Worm (Caenorhabditis elegans) whole organism, early embryonic: ENCODE measurements around the gene C33H5.1.

ENCODE experiments used
- F13C5.2 ChIP-seq: sonication (generic microtip); optimal IDR thresholded peaks from 2 replicates; lab custom pipeline; 2017; ENCODE audit warnings: mild to moderate bottlenecking, missing genetic modification characterization, inconsistent platforms, missing compliant biosample characterization
- aly-1 ChIP-seq: sonication (generic microtip); optimal IDR thresholded peaks from 2 replicates; lab custom pipeline; 2016; ENCODE audit warnings: missing genetic modification characterization, missing compliant biosample characterization
- ama-1 ChIP-seq: fragments of 150-350 bp; optimal IDR thresholded peaks from 2 replicates; lab custom pipeline; 2014
- ceh-13 ChIP-seq: fragments of 200-800 bp; sonication (Bioruptor generic); optimal IDR thresholded peaks from 2 replicates; lab custom pipeline; 2018; ENCODE audit warnings: mild to moderate bottlenecking, missing genetic modification characterization, missing compliant biosample characterization
- ceh-36 ChIP-seq: sonication (generic microtip); optimal IDR thresholded peaks from 2 replicates; lab custom pipeline; 2016; ENCODE audit warnings: missing genetic modification characterization, inconsistent platforms, missing compliant biosample characterization
- ets-7 ChIP-seq: sonication (generic microtip); optimal IDR thresholded peaks from 2 replicates; lab custom pipeline; 2016; ENCODE audit warnings: missing genotype, missing genetic modification characterization, missing compliant biosample characterization
- flt-1 ChIP-seq: fragments of 200-800 bp; sonication (Bioruptor generic); IDR thresholded peaks from 2 replicates; pipeline ENCODE4 v1.3.6; 2022; ENCODE audit warnings: missing genetic modification characterization, missing compliant biosample characterization
- hmbx-1 ChIP-seq: sonication (generic microtip); optimal IDR thresholded peaks from 2 replicates; lab custom pipeline; 2016; ENCODE audit warnings: mild to moderate bottlenecking, missing genetic modification characterization, missing compliant biosample characterization
- hmg-4 ChIP-seq: fragments of 200-800 bp; sonication (Bioruptor generic); optimal IDR thresholded peaks from 2 replicates; lab custom pipeline; 2018; ENCODE audit warnings: mild to moderate bottlenecking, missing genetic modification characterization, missing compliant biosample characterization
- hnd-1 ChIP-seq: sonication (generic microtip); optimal IDR thresholded peaks from 2 replicates; lab custom pipeline; 2016; ENCODE audit warnings: missing genetic modification characterization, missing compliant biosample characterization
- pes-1 ChIP-seq: fragments of 200-800 bp; sonication (Bioruptor generic); IDR thresholded peaks from 2 replicates; pipeline ENCODE4 v1.3.6; 2022; ENCODE audit warnings: missing genetic modification reagents, missing genetic modification characterization, missing compliant biosample characterization
- scrt-1 ChIP-seq: fragments of 200-800 bp; sonication (Bioruptor generic); IDR thresholded peaks from 2 replicates; pipeline ENCODE4 v1.3.6; 2022; ENCODE audit warnings: missing genetic modification characterization, missing compliant biosample characterization
- sea-1 ChIP-seq: fragments of 200-800 bp; sonication (Bioruptor generic); conservative IDR thresholded peaks from 2 replicates; pipeline ENCODE4 v1.3.6; 2022; ENCODE audit warnings: missing genetic modification characterization, missing compliant biosample characterization
- tbx-11 ChIP-seq: fragments of 200-800 bp; sonication (Bioruptor generic); IDR thresholded peaks from 2 replicates; pipeline ENCODE4 v1.3.6; 2022; ENCODE audit warnings: missing genetic modification characterization, missing compliant biosample characterization
- tbx-37 ChIP-seq: fragments of 200-800 bp; sonication (Bioruptor generic); conservative IDR thresholded peaks from 2 replicates; pipeline ENCODE4 v1.3.6; 2022; ENCODE audit warnings: missing genetic modification reagents, missing genetic modification characterization, missing compliant biosample characterization
- tra-4 ChIP-seq: sonication (generic microtip); optimal IDR thresholded peaks from 2 replicates; lab custom pipeline; 2017; ENCODE audit warnings: missing genetic modification characterization, missing compliant biosample characterization

Gene C33H5.1

ce11 chrIV:7775725-7776124, 33.0 kb upstream of the C33H5.1 start, which contains the start of gene swd-2.1:
swd-2.1 (plus strand) TSS chrIV:7776025.
- no peak for TF ChIP-seq tbx-11
- TF ChIP-seq pes-1 (GFP tag; lab: Robert Waterston, UW) = no peak
- no peak for TF ChIP-seq aly-1
- TF ChIP-seq F13C5.2 (tag; lab: Kevin White, UChicago) = no peak
- no peak for TF ChIP-seq ets-7 (tag; lab: Kevin White, UChicago)
- no peak for TF ChIP-seq flt-1 (GFP tag; lab: Robert Waterston, UW)
- TF ChIP-seq hmbx-1 (tag; lab: Kevin White, UChicago) = no peak
- no peak for TF ChIP-seq tbx-37
- no peak for TF ChIP-seq ceh-36 (tag; lab: Kevin White, UChicago)
- no peak for TF ChIP-seq ama-1
- no peak for TF ChIP-seq sea-1 (GFP tag; lab: Robert Waterston, UW)
- TF ChIP-seq hnd-1 = no peak

- TF ChIP-seq ceh-13 (GFP tag; lab: Kevin White, UChicago) (no peak), tbx-11 (no peak), tbx-37 (no peak), sea-1 (GFP tag; lab: Robert Waterston, UW) (no peak)
Measured at ce11 chrIV:7778865-7779264, 29.8 kb upstream of the C33H5.1 start, which contains the start of gene rpap-3. rpap-3 (minus strand) TSS chrIV:7778965.

ce11 chrIV:7782292-7782691, 26.4 kb upstream of the C33H5.1 start, which contains the start of gene sec-10:
sec-10 (minus strand) TSS chrIV:7782499.
- TF ChIP-seq ceh-13 (GFP tag; lab: Kevin White, UChicago) = no peak

- TF ChIP-seq hmg-4 (no peak), pes-1 (GFP tag; lab: Robert Waterston, UW) (no peak), tbx-37 (no peak), sea-1 (GFP tag; lab: Robert Waterston, UW) (no peak), ceh-36 (tag; lab: Kevin White, UChicago) (no peak), tra-4 (tag; lab: Kevin White, UChicago) (no peak)
Measured at ce11 chrIV:7783801-7784411, 24.8 kb upstream of the C33H5.1 start, which contains the start of gene tag-321. tag-321 (minus strand) TSS chrIV:7783851.

ce11 chrIV:7785506-7786065, 23.1 kb upstream of the C33H5.1 start, which contains the start of gene tag-322:
tag-322 (minus strand) TSS chrIV:7785556.
- TF ChIP-seq ets-7 (tag; lab: Kevin White, UChicago) (no peak), aly-1 (no peak), tra-4 (tag; lab: Kevin White, UChicago) (no peak), ceh-13 (GFP tag; lab: Kevin White, UChicago) (no peak), scrt-1 (no peak), hmg-4 (no peak)

ce11 chrIV:7789521-7789949, 19.2 kb upstream of the C33H5.1 start, which contains the start of gene imp-3:
imp-3 (minus strand) TSS chrIV:7789613.
- TF ChIP-seq sea-1 (GFP tag; lab: Robert Waterston, UW) = 0 out of 2 replicates have a peak, but pooled peaks have one; percentile 21
- no peak for TF ChIP-seq F13C5.2 (tag; lab: Kevin White, UChicago)
- peak; percentile 67 for TF ChIP-seq ama-1

- peak; percentile 67 for TF ChIP-seq ama-1
- TF ChIP-seq flt-1 (GFP tag; lab: Robert Waterston, UW) = no peak
Measured at ce11 chrIV:7790151-7790691, 18.5 kb upstream of the C33H5.1 start.

- TF ChIP-seq pes-1 (GFP tag; lab: Robert Waterston, UW) = no peak
- peak; percentile 41 for TF ChIP-seq ama-1
- TF ChIP-seq tra-4 (tag; lab: Kevin White, UChicago) = no peak
- peak; percentile 84 for TF ChIP-seq F13C5.2 (tag; lab: Kevin White, UChicago)
Measured at ce11 chrIV:7790801-7791588, 17.7 kb upstream of the C33H5.1 start, which contains the start of gene rsp-6. rsp-6 (minus strand) TSS chrIV:7791229.

- no peak for TF ChIP-seq sea-1 (GFP tag; lab: Robert Waterston, UW)
- no peak for TF ChIP-seq scrt-1
- TF ChIP-seq hmbx-1 (tag; lab: Kevin White, UChicago) = no peak
Measured at ce11 chrIV:7791821-7792446, 16.8 kb upstream of the C33H5.1 start, which contains the start of gene C33H5.13. C33H5.13 (minus strand) TSS chrIV:7792263.
